Worm (Caenorhabditis elegans) whole organism, midembryonic: ENCODE data around the gene T25B9.9.

Experiments
- T22C8.4 ChIP-seq: fragments of 200-800 bp; sonication (Bioruptor generic); IDR thresholded peaks from 2 replicates; pipeline ENCODE4 v1.3.6; 2022; ENCODE audit warnings: missing genetic modification characterization, missing compliant biosample characterization
- cog-1 ChIP-seq: sonication (generic microtip); optimal IDR thresholded peaks from 2 replicates; lab custom pipeline; 2016; ENCODE audit warnings: missing genetic modification characterization, missing compliant biosample characterization
- flt-1 ChIP-seq: fragments of 200-800 bp; sonication (Bioruptor generic); IDR thresholded peaks from 2 replicates; pipeline ENCODE4 v1.3.6; 2022; ENCODE audit warnings: missing genetic modification characterization, missing compliant biosample characterization
- klf-2 ChIP-seq: fragments of 200-800 bp; sonication (Bioruptor generic); conservative IDR thresholded peaks from 2 replicates; pipeline ENCODE4 v1.3.6; 2022; ENCODE audit warnings: missing genetic modification reagents, missing genetic modification characterization, missing compliant biosample characterization
- med-1 ChIP-seq: sonication (generic microtip); optimal IDR thresholded peaks from 2 replicates; lab custom pipeline; 2017; ENCODE audit warnings: missing genetic modification characterization, mild to moderate bottlenecking, missing compliant biosample characterization, antibody characterized with exemption, missing genetic modification reagents; ENCODE audit not compliant: insufficient read depth
- ref-1 ChIP-seq: fragments of 200-800 bp; sonication (Bioruptor generic); conservative IDR thresholded peaks from 2 replicates; pipeline ENCODE4 v1.3.6; 2022; ENCODE audit warnings: missing genetic modification reagents, missing genetic modification characterization, missing compliant biosample characterization
- tab-1 ChIP-seq: fragments of 200-800 bp; sonication (Bioruptor generic); IDR thresholded peaks from 2 replicates; pipeline ENCODE4 v1.3.6; 2022; ENCODE audit warnings: missing genetic modification characterization, missing compliant biosample characterization
- ztf-23 ChIP-seq: fragments of 200-800 bp; sonication (Bioruptor generic); IDR thresholded peaks from 2 replicates; pipeline ENCODE4 v1.3.6; 2022; ENCODE audit warnings: missing genetic modification reagents, missing genetic modification characterization, missing compliant biosample characterization
- ztf-29 ChIP-seq: fragments of 200-800 bp; sonication (Bioruptor generic); IDR thresholded peaks from 2 replicates; pipeline ENCODE4 v1.3.6; 2022; ENCODE audit warnings: missing genetic modification reagents, missing genetic modification characterization, missing compliant biosample characterization

Gene T25B9.9

ce11 chrIV:10754685-10755084, 14.8 kb upstream of the T25B9.9 start, which contains the start of gene T25B9.5:
TSS of gene T25B9.5 (minus strand) at chrIV:10754785.
- no peak for TF ChIP-seq ref-1 (GFP tag; lab: Robert Waterston, UW)
- TF ChIP-seq T22C8.4 (GFP tag; lab: Robert Waterston, UW): no peak
- TF ChIP-seq flt-1 (GFP tag; lab: Robert Waterston, UW): no peak
- TF ChIP-seq tab-1 (GFP tag; lab: Robert Waterston, UW): no peak
- no peak for TF ChIP-seq ztf-29 (GFP tag; lab: Robert Waterston, UW)

ce11 chrIV:10757616-10758193, 11.7 kb upstream of the T25B9.9 start, which contains the start of the genes T25B9.4 and T25B9.6:
TSS of gene T25B9.4 (minus strand) at chrIV:10757716.
TSS of gene T25B9.6 (plus strand) at chrIV:10758143.
- no peak for TF ChIP-seq tab-1 (GFP tag; lab: Robert Waterston, UW)
- TF ChIP-seq med-1 (GFP tag; lab: Kevin White, UChicago): no peak
- no peak for TF ChIP-seq flt-1 (GFP tag; lab: Robert Waterston, UW)
- TF ChIP-seq klf-2 (GFP tag; lab: Robert Waterston, UW): no peak
- no peak for TF ChIP-seq T22C8.4 (GFP tag; lab: Robert Waterston, UW)

- TF ChIP-seq ref-1 (GFP tag; lab: Robert Waterston, UW): no peak
- TF ChIP-seq cog-1 (tag; lab: Kevin White, UChicago): no peak
- TF ChIP-seq med-1 (GFP tag; lab: Kevin White, UChicago): no peak
- no peak for TF ChIP-seq klf-2 (GFP tag; lab: Robert Waterston, UW)
- TF ChIP-seq tab-1 (GFP tag; lab: Robert Waterston, UW): no peak
- TF ChIP-seq flt-1 (GFP tag; lab: Robert Waterston, UW): no peak
- TF ChIP-seq T22C8.4 (GFP tag; lab: Robert Waterston, UW): no peak
- no peak for TF ChIP-seq ztf-23 (GFP tag; lab: Robert Waterston, UW)
- no peak for TF ChIP-seq ztf-29 (GFP tag; lab: Robert Waterston, UW)
Observed at ce11 chrIV:10761344-10761743, 8.1 kb upstream of the T25B9.9 start, which contains the start of gene ugt-54. TSS of gene ugt-54 (plus strand) at chrIV:10761698.

- no peak for TF ChIP-seq tab-1 (GFP tag; lab: Robert Waterston, UW)
- no peak for TF ChIP-seq flt-1 (GFP tag; lab: Robert Waterston, UW)
- no peak for TF ChIP-seq klf-2 (GFP tag; lab: Robert Waterston, UW)
- TF ChIP-seq ref-1 (GFP tag; lab: Robert Waterston, UW): no peak
- TF ChIP-seq ztf-29 (GFP tag; lab: Robert Waterston, UW): no peak
- TF ChIP-seq T22C8.4 (GFP tag; lab: Robert Waterston, UW): no peak
- no peak for TF ChIP-seq ztf-23 (GFP tag; lab: Robert Waterston, UW)
- TF ChIP-seq cog-1 (tag; lab: Kevin White, UChicago): no peak
- TF ChIP-seq med-1 (GFP tag; lab: Kevin White, UChicago): no peak
Observed at ce11 chrIV:10764206-10764605, 5.2 kb upstream of the T25B9.9 start, which contains the start of gene T25B9.11. TSS of gene T25B9.11 (plus strand) at chrIV:10764506.

ce11 chrIV:10765053-10765452, 4.4 kb upstream of the T25B9.9 start, which contains the start of gene T25B9.12:
TSS of gene T25B9.12 (plus strand) at chrIV:10765353.
- TF ChIP-seq cog-1 (tag; lab: Kevin White, UChicago) (no peak), tab-1 (GFP tag; lab: Robert Waterston, UW) (no peak), med-1 (GFP tag; lab: Kevin White, UChicago) (no peak), ztf-29 (GFP tag; lab: Robert Waterston, UW) (no peak), ztf-23 (GFP tag; lab: Robert Waterston, UW) (no peak), flt-1 (GFP tag; lab: Robert Waterston, UW) (no peak), ref-1 (GFP tag; lab: Robert Waterston, UW) (no peak), T22C8.4 (GFP tag; lab: Robert Waterston, UW) (no peak), klf-2 (GFP tag; lab: Robert Waterston, UW) (no peak)

ce11 chrIV:10766071-10766470, 3.4 kb upstream of the T25B9.9 start:
- TF ChIP-seq ref-1 (GFP tag; lab: Robert Waterston, UW) (no peak), ztf-23 (GFP tag; lab: Robert Waterston, UW) (no peak), flt-1 (GFP tag; lab: Robert Waterston, UW) (no peak), cog-1 (tag; lab: Kevin White, UChicago) (no peak), ztf-29 (GFP tag; lab: Robert Waterston, UW) (no peak), tab-1 (GFP tag; lab: Robert Waterston, UW) (no peak), med-1 (GFP tag; lab: Kevin White, UChicago) (no peak), klf-2 (GFP tag; lab: Robert Waterston, UW) (no peak), T22C8.4 (GFP tag; lab: Robert Waterston, UW) (no peak)

ce11 chrIV:10768146-10768636, 1.3 kb upstream of the T25B9.9 start, which contains the start of gene T25B9.8:
TSS of gene T25B9.8 (minus strand) at chrIV:10768196.
- TF ChIP-seq ztf-29 (GFP tag; lab: Robert Waterston, UW) (no peak), cog-1 (tag; lab: Kevin White, UChicago) (no peak), klf-2 (GFP tag; lab: Robert Waterston, UW) (no peak), T22C8.4 (GFP tag; lab: Robert Waterston, UW) (no peak), tab-1 (GFP tag; lab: Robert Waterston, UW) (no peak), med-1 (GFP tag; lab: Kevin White, UChicago) (no peak), ref-1 (GFP tag; lab: Robert Waterston, UW) (no peak), ztf-23 (GFP tag; lab: Robert Waterston, UW) (no peak), flt-1 (GFP tag; lab: Robert Waterston, UW) (no peak)

- TF ChIP-seq cog-1 (tag; lab: Kevin White, UChicago) (no peak), med-1 (GFP tag; lab: Kevin White, UChicago) (no peak), tab-1 (GFP tag; lab: Robert Waterston, UW) (no peak), ref-1 (GFP tag; lab: Robert Waterston, UW) (no peak), T22C8.4 (GFP tag; lab: Robert Waterston, UW) (no peak), ztf-29 (GFP tag; lab: Robert Waterston, UW) (no peak), flt-1 (GFP tag; lab: Robert Waterston, UW) (no peak), klf-2 (GFP tag; lab: Robert Waterston, UW) (no peak), ztf-23 (GFP tag; lab: Robert Waterston, UW) (no peak)
Observed at ce11 chrIV:10771296-10771695, 1.8 kb downstream of the T25B9.9 start.
